Fruit fly (Drosophila melanogaster) whole organism, wandering third instar larva: ENCODE data around the gene CG31687.

Experiments used
- Abd-B ChIP-seq: fragments of >200 bp; optimal IDR thresholded peaks from 2 replicates; lab custom pipeline; 2017; ENCODE audit warnings: missing biosample characterization, missing genetic modification characterization
- CG9705 ChIP-seq: fragments of 200-800 bp; sonication (Bioruptor generic); optimal IDR thresholded peaks from 2 replicates; lab custom pipeline; 2018; ENCODE audit warnings: missing biosample characterization, mild to moderate bottlenecking, missing genetic modification characterization
- Hnf4 ChIP-seq: fragments of 200-800 bp; sonication (Bioruptor generic); optimal IDR thresholded peaks from 2 replicates; lab custom pipeline; 2016; ENCODE audit warnings: missing biosample characterization, mild to moderate bottlenecking, missing genetic modification characterization
- Hr83 ChIP-seq: fragments of 200-300 bp; sonication (Bioruptor generic); optimal IDR thresholded peaks from 2 replicates; lab custom pipeline; 2016; ENCODE audit warnings: missing biosample characterization, mild to moderate bottlenecking, missing genetic modification characterization, moderate library complexity; ENCODE audit not compliant: poor library complexity, severe bottlenecking
- OdsH ChIP-seq: fragments of 200-800 bp; sonication (Bioruptor generic); optimal IDR thresholded peaks from 2 replicates; lab custom pipeline; 2016; ENCODE audit warnings: missing biosample characterization, mild to moderate bottlenecking, missing genetic modification characterization
- dl ChIP-seq, 2 experiments: fragments of 175-275, 200-275 bp in 1 of 2; fragments of 200-275 bp in 1 of 2; sonication (Bioruptor generic); optimal IDR thresholded peaks; lab custom pipeline; 2018; ENCODE audit warnings: mild to moderate bottlenecking in 2 of 2, missing biosample characterization in 2 of 2, missing genetic modification characterization in 2 of 2, moderate library complexity in 2 of 2; ENCODE audit not compliant: partially characterized antibody in 2 of 2, insufficient read depth in 1 of 2
- lola ChIP-seq: fragments of >200 bp; optimal IDR thresholded peaks from 2 replicates; lab custom pipeline; 2017; ENCODE audit warnings: missing biosample characterization, missing genetic modification characterization
- pan ChIP-seq: fragments of >200 bp; optimal IDR thresholded peaks from 2 replicates; lab custom pipeline; 2017
- rgr ChIP-seq: fragments of 200-800 bp; sonication (Bioruptor generic); optimal IDR thresholded peaks from 3 replicates; lab custom pipeline; 2016; ENCODE audit warnings: missing biosample characterization, mild to moderate bottlenecking, missing genetic modification characterization
- sv ChIP-seq: fragments of 200-800 bp; sonication (Bioruptor generic); optimal IDR thresholded peaks from 3 replicates; lab custom pipeline; 2016; ENCODE audit warnings: missing biosample characterization, missing genetic modification characterization
- tai ChIP-seq: sonication (Bioruptor generic); optimal IDR thresholded peaks from 2 replicates; lab custom pipeline; 2016; ENCODE audit warnings: missing biosample characterization, missing genetic modification characterization
- usp ChIP-seq: fragments of >200 bp; optimal IDR thresholded peaks from 2 replicates; lab custom pipeline; 2017; ENCODE audit warnings: missing biosample characterization, missing genetic modification characterization
- woc ChIP-seq: sonication (Bioruptor generic); optimal IDR thresholded peaks from 2 replicates; lab custom pipeline; 2016; ENCODE audit warnings: missing biosample characterization, mild to moderate bottlenecking, missing genetic modification characterization

- no peak for TF ChIP-seq tai (GFP tag; lab: Kevin White, UChicago)
- no peak for TF ChIP-seq OdsH (GFP tag; lab: Kevin White, UChicago)
- TF ChIP-seq usp = no peak
- no peak for TF ChIP-seq dl (GFP tag; optimal IDR thresholded peaks at IDR 0.05; lab: Kevin White, UChicago; ENCODE audit: insufficient read depth in 1 of 2, partially characterized antibody in 2 of 2)
- no peak for TF ChIP-seq pan
- no peak for TF ChIP-seq CG9705
- no peak for TF ChIP-seq lola (GFP tag; lab: Kevin White, UChicago)
- TF ChIP-seq Hr83 (GFP tag; lab: Kevin White, UChicago) = no peak
- no peak for TF ChIP-seq Hnf4 (GFP tag; lab: Kevin White, UChicago)
- TF ChIP-seq woc (GFP tag; lab: Kevin White, UChicago) = no peak
- no peak for TF ChIP-seq rgr (GFP tag; lab: Kevin White, UChicago)
- TF ChIP-seq sv (GFP tag; lab: Kevin White, UChicago) = no peak
- TF ChIP-seq Abd-B (GFP tag; lab: Kevin White, UChicago) = no peak
Observed at dm6 chr2L:20413826-20414225, 36.2 kb upstream of the CG31687 start.
